Fruit fly (Drosophila melanogaster) whole organism, embryonic: ENCODE measurements around the gene CG42514.

Experiments used
- CG10147 ChIP-seq: fragments of 200-800 bp; sonication (Bioruptor generic); optimal IDR thresholded peaks from 2 replicates; lab custom pipeline; 2019; ENCODE audit warnings: missing biosample characterization, mild to moderate bottlenecking, missing genetic modification characterization, moderate library complexity
- CG10543 ChIP-seq: fragments of 200-800 bp; sonication (Bioruptor generic); optimal IDR thresholded peaks from 3 replicates; lab custom pipeline; 2017; ENCODE audit warnings: missing biosample characterization, mild to moderate bottlenecking, missing genetic modification characterization, moderate library complexity
- CG10959 ChIP-seq: fragments of 200-800 bp; sonication (Bioruptor generic); IDR thresholded peaks from 2 replicates; pipeline ENCODE4 v1.3.6; 2022; ENCODE audit warnings: missing biosample characterization, missing genetic modification characterization
- CG12391 ChIP-seq: fragments of 200-800 bp; sonication (Bioruptor generic); optimal IDR thresholded peaks from 3 replicates; lab custom pipeline; 2018; ENCODE audit warnings: missing biosample characterization, mild to moderate bottlenecking, missing genetic modification characterization, moderate library complexity
- CG17385 ChIP-seq: fragments of 200-800 bp; sonication (Bioruptor generic); optimal IDR thresholded peaks from 3 replicates; lab custom pipeline; 2018; ENCODE audit warnings: missing biosample characterization, mild to moderate bottlenecking, missing genetic modification characterization
- CG17568 ChIP-seq: fragments of 200-800 bp; sonication (Bioruptor generic); optimal IDR thresholded peaks from 2 replicates; lab custom pipeline; 2018; ENCODE audit warnings: missing biosample characterization, mild to moderate bottlenecking, missing genetic modification characterization, moderate library complexity
- CG1832 ChIP-seq: fragments of 200-800 bp; sonication (Bioruptor generic); optimal IDR thresholded peaks from 2 replicates; lab custom pipeline; 2017; ENCODE audit warnings: missing biosample characterization, mild to moderate bottlenecking, missing genetic modification characterization, inconsistent platforms
- CG2120 ChIP-seq: fragments of 200-800 bp; sonication (Bioruptor generic); optimal IDR thresholded peaks from 3 replicates; lab custom pipeline; 2016; ENCODE audit warnings: missing biosample characterization, missing genetic modification characterization
- CG2129 ChIP-seq: fragments of 200-800 bp; sonication (Bioruptor generic); IDR thresholded peaks from 2 replicates; pipeline ENCODE4 v1.3.6; 2022; ENCODE audit warnings: missing biosample characterization, missing genetic modification characterization; ENCODE audit not compliant: partially characterized antibody
- CG31365 ChIP-seq: fragments of 200-800 bp; sonication (Bioruptor generic); optimal IDR thresholded peaks from 2 replicates; lab custom pipeline; 2018; ENCODE audit warnings: missing biosample characterization, mild to moderate bottlenecking, missing genetic modification characterization
- CG32767 ChIP-seq: fragments of 200-800 bp; sonication (Bioruptor generic); IDR thresholded peaks from 2 replicates; pipeline ENCODE4 v1.3.6; 2022; ENCODE audit warnings: missing biosample characterization, missing genetic modification characterization
- CG3407 ChIP-seq: fragments of 200-800 bp; sonication (Bioruptor generic); optimal IDR thresholded peaks from 2 replicates; lab custom pipeline; 2018; ENCODE audit warnings: missing biosample characterization, mild to moderate bottlenecking, missing genetic modification characterization
- CG6813 ChIP-seq: fragments of 200-800 bp; sonication (Bioruptor generic); optimal IDR thresholded peaks from 2 replicates; lab custom pipeline; 2017; ENCODE audit warnings: missing biosample characterization, missing genetic modification characterization, mild to moderate bottlenecking, moderate library complexity, missing genetic modification reagents
- CG7928 ChIP-seq: fragments of 200-800 bp; sonication (Bioruptor generic); optimal IDR thresholded peaks from 2 replicates; lab custom pipeline; 2017; ENCODE audit warnings: missing biosample characterization, mild to moderate bottlenecking, missing genetic modification characterization
- CG9609 ChIP-seq: fragments of 200-800 bp; sonication (Bioruptor generic); optimal IDR thresholded peaks from 3 replicates; lab custom pipeline; 2016; ENCODE audit warnings: missing biosample characterization, missing genetic modification characterization
- CG9817 ChIP-seq: fragments of 200-800 bp; sonication (Bioruptor generic); optimal IDR thresholded peaks from 2 replicates; lab custom pipeline; 2018; ENCODE audit warnings: missing biosample characterization, mild to moderate bottlenecking, missing genetic modification characterization, moderate library complexity
- CG9932 ChIP-seq: fragments of 200-800 bp; sonication (Bioruptor generic); IDR thresholded peaks from 2 replicates; pipeline ENCODE4 v1.3.6; 2022; ENCODE audit warnings: missing biosample characterization, missing genetic modification characterization
- D19A ChIP-seq: fragments of 200-800 bp; optimal IDR thresholded peaks from 3 replicates; lab custom pipeline; 2019; ENCODE audit warnings: missing biosample characterization, mild to moderate bottlenecking, missing genetic modification characterization, moderate library complexity
- Dek ChIP-seq: fragments of 200-800 bp; sonication (Bioruptor generic); optimal IDR thresholded peaks from 3 replicates; lab custom pipeline; 2019; ENCODE audit warnings: missing biosample characterization, mild to moderate bottlenecking, missing genetic modification characterization, moderate library complexity
- Dip3 ChIP-seq: fragments of 200-800 bp; sonication (Bioruptor generic); optimal IDR thresholded peaks from 3 replicates; lab custom pipeline; 2016; ENCODE audit warnings: missing biosample characterization, missing genetic modification characterization
- Fer2 ChIP-seq: fragments of 200-800 bp; sonication (Bioruptor generic); optimal IDR thresholded peaks from 2 replicates; lab custom pipeline; 2018; ENCODE audit warnings: missing biosample characterization, mild to moderate bottlenecking, missing genetic modification characterization, moderate library complexity
- H15 ChIP-seq: fragments of 200-800 bp; sonication (Bioruptor generic); IDR thresholded peaks from 3 replicates; pipeline ENCODE4 v1.3.6; 2022; ENCODE audit warnings: missing biosample characterization, missing genetic modification characterization
- H2.0 ChIP-seq: fragments of 200-800 bp; sonication (Bioruptor generic); IDR thresholded peaks from 2 replicates; pipeline ENCODE4 v1.3.6; 2022; ENCODE audit warnings: missing biosample characterization, missing genetic modification characterization
- Lhr ChIP-seq: fragments of 200-800 bp; sonication (Bioruptor generic); optimal IDR thresholded peaks from 3 replicates; lab custom pipeline; 2017; ENCODE audit warnings: mild to moderate bottlenecking, missing biosample characterization, missing genetic modification reagents, missing genetic modification characterization
- Ravus ChIP-seq: fragments of 200-800 bp; sonication (Bioruptor generic); IDR thresholded peaks from 2 replicates; pipeline ENCODE4 v1.3.6; 2022; ENCODE audit warnings: missing biosample characterization, missing genetic modification characterization
- Sox100B ChIP-seq: fragments of 200-800 bp; sonication (Bioruptor generic); optimal IDR thresholded peaks from 3 replicates; lab custom pipeline; 2018; ENCODE audit warnings: missing biosample characterization, mild to moderate bottlenecking, missing genetic modification characterization
- aop ChIP-seq: fragments of 200-800 bp; sonication (Bioruptor generic); IDR thresholded peaks from 2 replicates; pipeline ENCODE4 v1.3.6; 2022; ENCODE audit warnings: missing biosample characterization, missing genetic modification characterization
- ase ChIP-seq: fragments of 200-800 bp; sonication (Bioruptor generic); IDR thresholded peaks from 3 replicates; pipeline ENCODE4 v1.3.6; 2022; ENCODE audit warnings: missing biosample characterization, missing genetic modification characterization
- chinmo ChIP-seq: fragments of 200-800 bp; sonication (Bioruptor generic); IDR thresholded peaks from 4 replicates; pipeline ENCODE4 v1.3.6; 2022; ENCODE audit warnings: missing biosample characterization, missing genetic modification characterization; ENCODE audit not compliant: partially characterized antibody
- crc ChIP-seq: fragments of 200-800 bp; sonication (Bioruptor generic); optimal IDR thresholded peaks from 2 replicates; lab custom pipeline; 2016; ENCODE audit warnings: missing biosample characterization, missing genetic modification characterization
- dm ChIP-seq: fragments of 200-800 bp; sonication (Bioruptor generic); optimal IDR thresholded peaks from 3 replicates; lab custom pipeline; 2016; ENCODE audit warnings: missing biosample characterization, missing genetic modification characterization
- dpn ChIP-seq, 2 experiments: fragments of 200-800 bp; sonication (Bioruptor generic); optimal IDR thresholded peaks; 3 replicates each; lab custom pipeline; 2016; ENCODE audit warnings: missing biosample characterization in 2 of 2, missing genetic modification characterization in 2 of 2
- emc ChIP-seq: fragments of 200-800 bp; sonication (Bioruptor generic); optimal IDR thresholded peaks from 2 replicates; lab custom pipeline; 2016; ENCODE audit warnings: missing biosample characterization, missing genetic modification characterization
- ftz-f1 ChIP-seq: fragments of 200-800 bp; sonication (Bioruptor generic); optimal IDR thresholded peaks from 2 replicates; lab custom pipeline; 2016; ENCODE audit warnings: missing biosample characterization, missing genetic modification characterization
- gsb-n ChIP-seq: fragments of 200-800 bp; sonication (Bioruptor generic); optimal IDR thresholded peaks from 3 replicates; lab custom pipeline; 2018; ENCODE audit warnings: missing biosample characterization, mild to moderate bottlenecking, missing genetic modification characterization
- her ChIP-seq: fragments of 200-800 bp; sonication (Bioruptor generic); optimal IDR thresholded peaks from 2 replicates; lab custom pipeline; 2016; ENCODE audit warnings: missing biosample characterization, missing genetic modification characterization
- hkb ChIP-seq, 2 experiments: fragments of 200-800 bp in 1 of 2; fragments of >200 bp in 1 of 2; sonication (Bioruptor generic) in 1 of 2; IDR thresholded peaks in 1 of 2; optimal IDR thresholded peaks in 1 of 2; 2 replicates each; pipeline versions ENCODE4 v1.3.6 to Lab custom; 2017 to 2022; ENCODE audit warnings: missing biosample characterization in 1 of 2, missing genetic modification characterization in 1 of 2
- inv ChIP-seq: fragments of 200-800 bp; sonication (Bioruptor generic); IDR thresholded peaks from 2 replicates; pipeline ENCODE4 v1.3.6; 2022; ENCODE audit warnings: missing biosample characterization, missing genetic modification characterization; ENCODE audit not compliant: partially characterized antibody
- klu ChIP-seq: fragments of 200-800 bp; sonication (Bioruptor generic); IDR thresholded peaks from 2 replicates; pipeline ENCODE4 v1.3.6; 2022; ENCODE audit warnings: missing biosample characterization, missing genetic modification characterization
- odd ChIP-seq: fragments of 200-800 bp; sonication (Bioruptor generic); optimal IDR thresholded peaks from 2 replicates; lab custom pipeline; 2017; ENCODE audit warnings: missing biosample characterization, mild to moderate bottlenecking, missing genetic modification characterization
- onecut ChIP-seq: fragments of 200-800 bp; sonication (Bioruptor generic); IDR thresholded peaks from 2 replicates; pipeline ENCODE4 v1.3.6; 2022; ENCODE audit warnings: missing biosample characterization, missing genetic modification characterization
- psq ChIP-seq: fragments of 200-800 bp; sonication (Bioruptor generic); optimal IDR thresholded peaks from 2 replicates; lab custom pipeline; 2017; ENCODE audit warnings: missing biosample characterization, missing genetic modification characterization
- run ChIP-seq: fragments of 200-800 bp; sonication (Bioruptor generic); optimal IDR thresholded peaks from 3 replicates; lab custom pipeline; 2018; ENCODE audit warnings: missing biosample characterization, mild to moderate bottlenecking, missing genetic modification characterization
- sima ChIP-seq: fragments of 200-800 bp; sonication (Bioruptor generic); optimal IDR thresholded peaks from 2 replicates; lab custom pipeline; 2016; ENCODE audit warnings: missing biosample characterization, missing genetic modification characterization
- slou ChIP-seq: fragments of 200-800 bp; sonication (Bioruptor generic); optimal IDR thresholded peaks from 3 replicates; lab custom pipeline; 2016; ENCODE audit warnings: missing biosample characterization, missing genetic modification characterization
- sr ChIP-seq: fragments of 200-800 bp; sonication (Bioruptor generic); IDR thresholded peaks from 3 replicates; pipeline ENCODE4 v1.3.6; 2022; ENCODE audit warnings: missing biosample characterization, missing genetic modification characterization
- tin ChIP-seq: fragments of 200-800 bp; sonication (Bioruptor generic); optimal IDR thresholded peaks from 3 replicates; lab custom pipeline; 2016; ENCODE audit warnings: missing biosample characterization, missing genetic modification characterization
- zen2 ChIP-seq: fragments of 200-800 bp; sonication (Bioruptor generic); IDR thresholded peaks from 3 replicates; pipeline ENCODE4 v1.3.6; 2022; ENCODE audit warnings: missing biosample characterization, missing genetic modification characterization; ENCODE audit not compliant: partially characterized antibody

CG42514 gene

dm6 chr3L:16483524-16484370 lies 12.3 kb downstream of the CG42514 start, which contains the start of gene aos:
Gene aos (minus strand): TSS chr3L:16483650.
- TF ChIP-seq H15 (GFP tag; lab: Robert Waterston, UW) = peak; percentile 59; the same call in 1 of the 3 replicates
- TF ChIP-seq CG2129 (GFP tag; lab: Robert Waterston, UW) = no peak
- TF ChIP-seq CG9609 (GFP tag; lab: Kevin White, UChicago) = peak; percentile 24
- TF ChIP-seq odd (GFP tag; lab: Kevin White, UChicago) = peak; percentile 93
- TF ChIP-seq Ravus (GFP tag; lab: Robert Waterston, UW) = no peak; the same call in 1 of the 2 replicates
- peak; percentile 41; the same call in 1 of the 2 replicates for TF ChIP-seq aop (GFP tag; lab: Robert Waterston, UW)
- peak; percentile 40 for TF ChIP-seq CG7928 (GFP tag; lab: Kevin White, UChicago)
- peak; percentile 56 for TF ChIP-seq Fer2 (tag; lab: Kevin White, UChicago)
- TF ChIP-seq ase (GFP tag; lab: Robert Waterston, UW) = peak; percentile 34; the same call in 2 of the 3 replicates
- TF ChIP-seq psq (GFP tag; lab: Kevin White, UChicago) = peak; percentile 84
- TF ChIP-seq chinmo = peak; percentile 82; the same call in 3 of the 4 replicates
- peak in 1 of 2 experiments; percentile 90 for TF ChIP-seq dpn (GFP tag; optimal IDR thresholded peaks at IDR 0.05; lab: Kevin White, UChicago)
- peak; percentile 91 for TF ChIP-seq D19A (tag; lab: Kevin White, UChicago)
- TF ChIP-seq dm = peak; percentile 13
- TF ChIP-seq slou (GFP tag; lab: Kevin White, UChicago) = peak; percentile 50
- peak; percentile 28 for TF ChIP-seq Dip3 (GFP tag; lab: Kevin White, UChicago)
- no peak for TF ChIP-seq CG31365 (tag; lab: Kevin White, UChicago)
- peak; percentile 91 for TF ChIP-seq CG10543
- TF ChIP-seq klu = peak; percentile 81
- peak; percentile 78 for TF ChIP-seq H2.0
- TF ChIP-seq CG10147 (GFP tag; lab: Kevin White, UChicago) = peak; percentile 81
- peak; percentile 83 for TF ChIP-seq Dek
- no peak for TF ChIP-seq sima (GFP tag; lab: Kevin White, UChicago)
- peak; percentile 45 for TF ChIP-seq CG17568
- peak; percentile 7; the same call in 1 of the 3 replicates for TF ChIP-seq sr
- TF ChIP-seq inv (GFP tag; lab: Robert Waterston, UW) = no peak
- no peak for TF ChIP-seq her (GFP tag; lab: Kevin White, UChicago)
- TF ChIP-seq ftz-f1 = no peak
- peak; percentile 99 for TF ChIP-seq Sox100B (GFP tag; lab: Kevin White, UChicago)
- TF ChIP-seq CG10959 (GFP tag; lab: Robert Waterston, UW) = peak; percentile 58
- TF ChIP-seq emc (GFP tag; lab: Kevin White, UChicago) = peak; percentile 5
- peak; percentile 94 for TF ChIP-seq tin
- no peak for TF ChIP-seq CG1832 (GFP tag; lab: Kevin White, UChicago)
- TF ChIP-seq CG9932 = peak; percentile 65
- TF ChIP-seq run = peak; percentile 86
- TF ChIP-seq CG6813 (GFP tag; lab: Kevin White, UChicago) = peak; percentile 88
- peak; percentile 96 for TF ChIP-seq gsb-n
- TF ChIP-seq CG3407 = peak; percentile 90
- peak; percentile 88 for TF ChIP-seq CG17385 (GFP tag; lab: Kevin White, UChicago)
- TF ChIP-seq crc (GFP tag; lab: Kevin White, UChicago) = no peak
- TF ChIP-seq onecut = no peak; the same call in 1 of the 2 replicates
- peak; percentile 95 for TF ChIP-seq CG12391
- no peak for TF ChIP-seq hkb (optimal IDR thresholded peaks at IDR 0.05; lab: Kevin White, UChicago)
- peak; percentile 86 for TF ChIP-seq hkb (GFP tag; IDR thresholded peaks at IDR 0.05; lab: Robert Waterston, UW)
- TF ChIP-seq zen2 = no peak
- TF ChIP-seq Lhr (GFP tag; lab: Kevin White, UChicago) = peak; percentile 42
- peak; percentile 60 for TF ChIP-seq CG2120
- TF ChIP-seq CG9817 (tag; lab: Kevin White, UChicago) = peak; percentile 75
- peak; percentile 91 for TF ChIP-seq CG32767
